Worm (Caenorhabditis elegans) whole organism, young adult: ENCODE data around the gene agl-1.

ENCODE experiments used
- B0035.1 ChIP-seq: sonication (generic microtip); optimal IDR thresholded peaks from 2 replicates; lab custom pipeline; 2016; ENCODE audit warnings: missing genetic modification characterization, mild to moderate bottlenecking, missing compliant biosample characterization, missing genotype, missing genetic modification reagents
- B0336.3 ChIP-seq: fragments of 200-800 bp; sonication (Bioruptor generic); IDR thresholded peaks from 2 replicates; pipeline ENCODE4 v1.3.6; 2022; ENCODE audit warnings: missing genetic modification characterization, missing compliant biosample characterization
- C06A6.2 ChIP-seq: fragments of 200-800 bp; sonication (Bioruptor generic); conservative IDR thresholded peaks from 2 replicates; pipeline ENCODE4 v1.3.6; 2022; ENCODE audit warnings: missing genetic modification characterization, missing compliant biosample characterization
- D2030.7 ChIP-seq: fragments of 200-800 bp; sonication (Bioruptor generic); IDR thresholded peaks from 2 replicates; pipeline ENCODE4 v1.3.6; 2022; ENCODE audit warnings: missing genetic modification reagents, missing genetic modification characterization, missing compliant biosample characterization
- F10E7.11 ChIP-seq: sonication (generic microtip); optimal IDR thresholded peaks from 2 replicates; lab custom pipeline; 2017; ENCODE audit warnings: mild to moderate bottlenecking, missing genetic modification characterization, moderate library complexity, missing compliant biosample characterization
- F33H1.4 ChIP-seq: fragments of 200-800 bp; sonication (Bioruptor generic); IDR thresholded peaks from 2 replicates; pipeline ENCODE4 v1.3.6; 2022; ENCODE audit warnings: missing genetic modification reagents, missing genetic modification characterization, missing compliant biosample characterization
- F37B4.10 ChIP-seq: fragments of 200-800 bp; sonication (Bioruptor generic); IDR thresholded peaks from 2 replicates; pipeline ENCODE4 v1.3.6; 2022; ENCODE audit warnings: missing genetic modification characterization, missing compliant biosample characterization
- F52B5.7 ChIP-seq: sonication (generic microtip); optimal IDR thresholded peaks from 2 replicates; lab custom pipeline; 2016; ENCODE audit warnings: mild to moderate bottlenecking, missing genetic modification characterization, missing compliant biosample characterization
- F55B11.4 ChIP-seq: sonication (generic microtip); optimal IDR thresholded peaks from 2 replicates; lab custom pipeline; 2016; ENCODE audit warnings: missing compliant biosample characterization, missing genetic modification characterization, borderline replicate concordance; ENCODE audit not compliant: insufficient read depth
- Y53G8AR.9 ChIP-seq: fragments of 200-800 bp; sonication (Bioruptor generic); conservative IDR thresholded peaks from 2 replicates; pipeline ENCODE4 v1.3.6; 2022; ENCODE audit warnings: missing genetic modification reagents, missing genetic modification characterization, missing compliant biosample characterization
- ama-1 ChIP-seq, 3 experiments: fragments of 150-350 bp in 1 of 3; sonication (generic microtip) in 2 of 3; optimal IDR thresholded peaks; 2 replicates each; lab custom pipeline; 2014 to 2018; ENCODE audit warnings: missing biosample characterization in 2 of 3, missing genetic modification characterization in 2 of 3, missing genetic modification reagents in 2 of 3
- aptf-3 ChIP-seq: fragments of 200-800 bp; sonication (Bioruptor generic); IDR thresholded peaks from 2 replicates; pipeline ENCODE4 v1.3.6; 2022; ENCODE audit warnings: missing genetic modification characterization, missing compliant biosample characterization
- attf-6 ChIP-seq: fragments of 200-800 bp; sonication (Bioruptor generic); IDR thresholded peaks from 2 replicates; pipeline ENCODE4 v1.3.6; 2022; ENCODE audit warnings: missing genetic modification reagents, missing genetic modification characterization, missing compliant biosample characterization
- ccch-3 ChIP-seq: fragments of 200-800 bp; sonication (Bioruptor generic); optimal IDR thresholded peaks from 2 replicates; lab custom pipeline; 2018; ENCODE audit warnings: mild to moderate bottlenecking, missing genetic modification characterization, missing compliant biosample characterization
- ceh-100 ChIP-seq: fragments of 200-800 bp; sonication (Bioruptor generic); IDR thresholded peaks from 2 replicates; pipeline ENCODE4 v1.3.6; 2022; ENCODE audit warnings: missing genetic modification reagents, missing genetic modification characterization, missing compliant biosample characterization
- ceh-27 ChIP-seq: fragments of 200-800 bp; sonication (Bioruptor generic); optimal IDR thresholded peaks from 2 replicates; lab custom pipeline; 2018; ENCODE audit warnings: mild to moderate bottlenecking, missing genetic modification characterization, moderate library complexity, missing compliant biosample characterization
- chd-7 ChIP-seq: sonication (generic microtip); optimal IDR thresholded peaks from 2 replicates; lab custom pipeline; 2016; ENCODE audit warnings: mild to moderate bottlenecking, missing genetic modification characterization, moderate library complexity, missing compliant biosample characterization
- die-1 ChIP-seq: sonication (generic microtip); optimal IDR thresholded peaks from 2 replicates; lab custom pipeline; 2016; ENCODE audit warnings: missing genotype, mild to moderate bottlenecking, missing genetic modification characterization, missing compliant biosample characterization
- dox-1 ChIP-seq: fragments of 200-800 bp; sonication (Bioruptor generic); IDR thresholded peaks from 2 replicates; pipeline ENCODE4 v1.3.6; 2022; ENCODE audit warnings: missing genetic modification reagents, missing genetic modification characterization, missing compliant biosample characterization
- ets-4 ChIP-seq: fragments of 200-800 bp; sonication (Bioruptor generic); optimal IDR thresholded peaks from 2 replicates; lab custom pipeline; 2018; ENCODE audit warnings: mild to moderate bottlenecking, missing genetic modification characterization, missing compliant biosample characterization
- hlh-26 ChIP-seq: fragments of 200-800 bp; sonication (Bioruptor generic); conservative IDR thresholded peaks from 2 replicates; pipeline ENCODE4 v1.3.6; 2022; ENCODE audit warnings: missing genetic modification reagents, missing genetic modification characterization, missing compliant biosample characterization
- lin-26 ChIP-seq: fragments of 200-800 bp; sonication (Bioruptor generic); IDR thresholded peaks from 2 replicates; pipeline ENCODE4 v1.3.6; 2022; ENCODE audit warnings: missing genetic modification reagents, missing genetic modification characterization, missing compliant biosample characterization
- lin-54 ChIP-seq: fragments of 200-800 bp; sonication (Bioruptor generic); optimal IDR thresholded peaks from 2 replicates; lab custom pipeline; 2018; ENCODE audit warnings: mild to moderate bottlenecking, missing genetic modification characterization, missing compliant biosample characterization
- lsl-1 ChIP-seq: fragments of 200-800 bp; sonication (Bioruptor generic); optimal IDR thresholded peaks from 2 replicates; lab custom pipeline; 2018; ENCODE audit warnings: mild to moderate bottlenecking, missing genetic modification characterization, moderate library complexity, missing compliant biosample characterization
- madf-3 ChIP-seq: fragments of 200-800 bp; sonication (Bioruptor generic); IDR thresholded peaks from 2 replicates; pipeline ENCODE4 v1.3.6; 2022; ENCODE audit warnings: missing genetic modification reagents, missing genetic modification characterization, missing compliant biosample characterization
- madf-8 ChIP-seq: fragments of 200-800 bp; sonication (Bioruptor generic); conservative IDR thresholded peaks from 2 replicates; pipeline ENCODE4 v1.3.6; 2022; ENCODE audit warnings: missing genetic modification reagents, missing genetic modification characterization, missing compliant biosample characterization
- mxl-1 ChIP-seq: sonication (generic microtip); optimal IDR thresholded peaks from 2 replicates; lab custom pipeline; 2016; ENCODE audit warnings: missing genetic modification characterization, missing compliant biosample characterization
- nfya-2 ChIP-seq: fragments of 200-800 bp; sonication (Bioruptor generic); IDR thresholded peaks from 2 replicates; pipeline ENCODE4 v1.3.6; 2022; ENCODE audit warnings: missing genetic modification reagents, missing genetic modification characterization, missing compliant biosample characterization
- nhr-120 ChIP-seq: fragments of 200-800 bp; sonication (Bioruptor generic); IDR thresholded peaks from 2 replicates; pipeline ENCODE4 v1.3.6; 2022; ENCODE audit warnings: missing genetic modification characterization, missing compliant biosample characterization
- nhr-179 ChIP-seq: sonication (generic microtip); optimal IDR thresholded peaks from 2 replicates; lab custom pipeline; 2016; ENCODE audit warnings: mild to moderate bottlenecking, missing genetic modification characterization, missing compliant biosample characterization
- rec-8 ChIP-seq, 2 experiments: sonication (generic microtip); optimal IDR thresholded peaks; 2 replicates each; lab custom pipeline; 2016; ENCODE audit warnings: mild to moderate bottlenecking in 2 of 2, missing genetic modification characterization in 2 of 2, missing genetic modification reagents in 2 of 2, missing genotype in 2 of 2, missing biosample characterization in 1 of 2, missing compliant biosample characterization in 1 of 2, moderate library complexity in 1 of 2
- repo-1 ChIP-seq: sonication (generic microtip); optimal IDR thresholded peaks from 2 replicates; lab custom pipeline; 2017; ENCODE audit warnings: mild to moderate bottlenecking, missing genetic modification characterization, missing compliant biosample characterization
- rpc-1 ChIP-seq, 2 experiments: fragments of 150-350 bp in 1 of 2; sonication (generic microtip) in 1 of 2; optimal IDR thresholded peaks; 2 replicates each; lab custom pipeline; 2014 to 2018; ENCODE audit warnings: missing biosample characterization in 1 of 2, missing genetic modification characterization in 1 of 2, missing genetic modification reagents in 1 of 2, missing genotype in 1 of 2
- somi-1 ChIP-seq: fragments of 200-800 bp; sonication (Bioruptor generic); optimal IDR thresholded peaks from 2 replicates; lab custom pipeline; 2018; ENCODE audit warnings: mild to moderate bottlenecking, missing genetic modification characterization, missing compliant biosample characterization
- unc-130 ChIP-seq: sonication (generic microtip); optimal IDR thresholded peaks from 2 replicates; lab custom pipeline; 2016; ENCODE audit warnings: missing genetic modification reagents, missing genetic modification characterization, missing compliant biosample characterization
- zfh-2 ChIP-seq: fragments of 200-800 bp; sonication (Bioruptor generic); conservative IDR thresholded peaks from 2 replicates; pipeline ENCODE4 v1.3.6; 2022; ENCODE audit warnings: missing genetic modification reagents, missing genetic modification characterization, missing compliant biosample characterization
- ztf-18 ChIP-seq: sonication (generic microtip); optimal IDR thresholded peaks from 2 replicates; lab custom pipeline; 2016; ENCODE audit warnings: missing genotype, mild to moderate bottlenecking, missing genetic modification characterization, missing compliant biosample characterization
- ztf-22 ChIP-seq: fragments of 200-800 bp; sonication (Bioruptor generic); optimal IDR thresholded peaks from 2 replicates; lab custom pipeline; 2018; ENCODE audit warnings: mild to moderate bottlenecking, missing genetic modification characterization, moderate library complexity, missing compliant biosample characterization
- ztf-25 ChIP-seq: fragments of 200-800 bp; sonication (Bioruptor generic); IDR thresholded peaks from 2 replicates; pipeline ENCODE4 v1.3.6; 2022; ENCODE audit warnings: missing genetic modification reagents, missing genetic modification characterization, missing compliant biosample characterization
- ztf-26 ChIP-seq: sonication (generic microtip); optimal IDR thresholded peaks from 2 replicates; lab custom pipeline; 2017; ENCODE audit warnings: missing genetic modification characterization, missing compliant biosample characterization

Gene agl-1

ce11 chrII:14406117-14406935 is 48.4 kb upstream of the agl-1 start:
- TF ChIP-seq lin-26 (no peak), F37B4.10 (GFP tag; lab: Robert Waterston, UW) (no peak), madf-8 (GFP tag; lab: Robert Waterston, UW) (no peak), ama-1 (optimal IDR thresholded peaks at IDR 0.05; lab: Kevin White, UChicago) (peak; percentile 40), ama-1 (GFP tag; optimal IDR thresholded peaks at IDR 0.05; lab: Kevin White, UChicago) (no peak), ceh-100 (GFP tag; lab: Robert Waterston, UW) (no peak), lsl-1 (no peak), chd-7 (tag; lab: Kevin White, UChicago) (no peak), zfh-2 (GFP tag; lab: Robert Waterston, UW) (peak; percentile 75), F10E7.11 (tag; lab: Kevin White, UChicago) (peak; percentile 24), mxl-1 (tag; lab: Kevin White, UChicago) (no peak), ztf-22 (GFP tag; lab: Kevin White, UChicago) (no peak)

DNA sequence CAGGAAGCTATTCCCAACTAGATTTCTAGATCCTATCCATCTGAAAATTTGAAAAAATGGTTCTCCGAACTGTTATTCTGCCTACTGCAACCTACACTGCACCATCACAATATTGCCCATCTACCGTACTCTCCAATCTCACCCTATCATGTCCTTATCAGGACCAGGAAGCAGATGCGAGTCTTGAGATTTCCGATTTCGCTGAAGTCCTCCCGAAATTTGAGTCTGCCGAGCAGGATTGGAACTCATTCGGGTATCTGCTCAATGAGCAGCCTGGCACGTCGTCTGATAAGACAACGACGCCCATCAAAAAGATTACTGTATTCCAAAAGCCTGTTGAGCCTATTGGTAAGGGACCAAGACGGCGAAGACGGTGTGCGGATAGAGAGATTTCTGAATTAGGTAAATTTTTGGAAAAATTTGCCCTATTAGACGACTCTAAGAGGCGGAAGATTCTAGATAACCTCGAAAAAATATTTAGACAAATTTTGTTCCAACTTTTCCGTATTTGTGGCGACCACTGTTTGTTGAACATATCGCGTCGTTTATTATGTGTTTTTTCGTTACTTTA is 47.7 kb upstream of the agl-1 start:
- no peak for TF ChIP-seq repo-1 (tag; lab: Kevin White, UChicago)
- peak; percentile 90 for TF ChIP-seq ama-1 (optimal IDR thresholded peaks at IDR 0.05; lab: Kevin White, UChicago)
- no peak for TF ChIP-seq ama-1 (GFP tag; optimal IDR thresholded peaks at IDR 0.05; lab: Kevin White, UChicago)
- TF ChIP-seq hlh-26: no peak
- TF ChIP-seq dox-1 (GFP tag; lab: Robert Waterston, UW): no peak

DNA sequence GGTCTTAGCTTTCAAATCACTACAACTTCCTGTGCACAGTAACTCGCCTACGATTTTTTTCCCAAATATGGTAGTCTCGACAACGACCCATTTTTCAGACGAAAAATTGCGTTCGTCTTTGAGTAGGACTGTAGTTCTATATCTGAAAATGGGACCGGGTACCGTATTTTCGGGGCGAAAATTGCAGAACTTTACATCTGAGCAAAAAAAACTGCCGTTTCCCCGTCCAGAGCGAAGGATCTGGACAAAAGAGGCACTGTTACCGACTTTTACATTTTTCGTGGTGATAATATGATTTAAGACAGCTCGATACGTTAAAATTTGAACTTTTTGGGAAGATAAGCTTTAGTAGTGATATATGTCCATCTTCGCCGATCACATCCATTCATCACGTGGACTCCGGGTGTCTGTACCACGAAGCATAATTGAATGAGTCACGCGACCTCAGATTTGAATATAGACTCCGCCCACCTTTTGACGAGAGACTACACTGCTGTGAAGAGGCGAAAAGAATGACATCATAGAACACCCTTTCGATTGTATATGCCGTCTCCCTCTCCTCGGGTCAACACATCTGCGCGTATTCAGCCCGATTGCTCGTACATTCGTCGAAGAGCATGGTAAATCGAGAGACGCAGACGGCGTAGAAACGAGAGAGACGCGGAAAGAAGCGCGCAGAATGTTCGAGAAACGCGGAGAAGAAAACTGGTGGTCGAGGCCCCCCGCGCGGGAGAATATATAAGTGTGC is 47.0 kb upstream of the agl-1 start:
- TF ChIP-seq nfya-2 (GFP tag; lab: Robert Waterston, UW) (no peak), ccch-3 (GFP tag; lab: Kevin White, UChicago) (no peak), unc-130 (GFP tag; lab: Kevin White, UChicago) (no peak), rpc-1 (optimal IDR thresholded peaks at IDR 0.05; lab: Kevin White, UChicago) (peak; percentile 35), rpc-1 (tag; optimal IDR thresholded peaks at IDR 0.05; lab: Kevin White, UChicago) (no peak), aptf-3 (GFP tag; lab: Robert Waterston, UW) (no peak), B0035.1 (tag; lab: Kevin White, UChicago) (no peak), attf-6 (GFP tag; lab: Robert Waterston, UW) (no peak), lin-54 (GFP tag; lab: Kevin White, UChicago) (no peak), die-1 (tag; lab: Kevin White, UChicago) (no peak), ama-1 (optimal IDR thresholded peaks at IDR 0.05; lab: Kevin White, UChicago) (no peak), ama-1 (GFP tag; optimal IDR thresholded peaks at IDR 0.05; lab: Kevin White, UChicago) (no peak), madf-3 (GFP tag; lab: Robert Waterston, UW) (no peak), F55B11.4 (no peak), rec-8 (tag; optimal IDR thresholded peaks at IDR 0.05; lab: Kevin White, UChicago) (no peak), D2030.7 (GFP tag; lab: Robert Waterston, UW) (0 out of 2 replicates have a peak, but pooled peaks have one; percentile 20), ztf-25 (no peak), ceh-27 (peak; percentile 19), F33H1.4 (GFP tag; lab: Robert Waterston, UW) (no peak), ztf-18 (no peak), zfh-2 (GFP tag; lab: Robert Waterston, UW) (peak; percentile 73), Y53G8AR.9 (GFP tag; lab: Robert Waterston, UW) (0 out of 2 replicates have a peak, but pooled peaks have one; percentile 31), madf-8 (GFP tag; lab: Robert Waterston, UW) (no peak), nhr-179 (tag; lab: Kevin White, UChicago) (no peak), ztf-26 (tag; lab: Kevin White, UChicago) (peak; percentile 62), ets-4 (GFP tag; lab: Kevin White, UChicago) (no peak), nhr-120 (GFP tag; lab: Robert Waterston, UW) (no peak), F52B5.7 (tag; lab: Kevin White, UChicago) (no peak), B0336.3 (GFP tag; lab: Robert Waterston, UW) (0 out of 2 replicates have a peak, but pooled peaks have one; percentile 25), somi-1 (no peak), C06A6.2 (0 out of 2 replicates have a peak, but pooled peaks have one; percentile 21)
